Fruit fly (Drosophila melanogaster) whole organism: ENCODE measurements around the gene Chpf.

Source experiments
- CG8478 ChIP-seq: fragments of >200 bp; optimal IDR thresholded peaks from 2 replicates; lab custom pipeline; 2018; ENCODE audit warnings: inconsistent platforms
- EcR ChIP-seq, 2 experiments: fragments of >200 bp; optimal IDR thresholded peaks; 2 replicates each; lab custom pipeline; 2017; ENCODE audit warnings: missing biosample characterization in 2 of 2, missing genetic modification characterization in 2 of 2, missing genetic modification reagents in 2 of 2
- pan ChIP-seq: fragments of >200 bp; optimal IDR thresholded peaks from 2 replicates; lab custom pipeline; 2017
- psq ChIP-seq: fragments of >200 bp; optimal IDR thresholded peaks from 2 replicates; lab custom pipeline; 2017
- usp ChIP-seq: fragments of >200 bp; optimal IDR thresholded peaks from 2 replicates; lab custom pipeline; 2017; ENCODE audit warnings: missing biosample characterization, missing genetic modification characterization, mixed read lengths

DNA sequence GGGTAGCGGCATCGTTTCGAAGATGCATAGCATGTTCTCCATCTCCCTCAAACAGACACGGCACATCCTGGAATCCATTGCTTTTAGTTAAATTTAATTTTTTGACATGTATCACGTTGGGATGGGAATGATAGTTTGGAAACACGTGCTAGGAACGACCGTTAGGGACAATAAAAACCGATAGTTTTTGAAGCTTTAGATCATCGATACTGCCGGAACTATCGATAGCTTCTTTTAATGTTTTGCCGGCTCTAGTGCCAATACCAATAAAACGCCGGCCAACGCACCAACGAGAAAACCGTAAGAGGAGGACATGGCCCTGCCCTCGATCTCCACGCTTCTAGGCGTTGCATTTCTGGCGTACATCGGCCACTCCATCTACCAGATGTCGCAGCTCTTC lies 42.5 kb upstream of the Chpf start, which contains the start of the genes CG4318 and CG4332:
- TF ChIP-seq usp (GFP tag; lab: Kevin White, UChicago) (no peak), pan (lab: Kevin White, UChicago) (no peak), CG8478 (lab: Kevin White, UChicago) (no peak), EcR (GFP tag; optimal IDR thresholded peaks at IDR 0.05; lab: Kevin White, UChicago) (no peak), psq (lab: Kevin White, UChicago) (no peak)
